Worm (Caenorhabditis elegans) whole organism, L4/young adult: ENCODE data around the gene srw-24.
"Not testable (repeated sequence)": the region's sequence is repeated elsewhere in the genome, so short reads cannot be mapped to it uniquely, and the experiment has no call there.

ENCODE experiments used
- W03F9.2 ChIP-seq: fragments of 150-350 bp; optimal IDR thresholded peaks from 2 replicates; lab custom pipeline; 2014; ENCODE audit warnings: missing biosample characterization, missing genetic modification characterization
- dao-5 ChIP-seq: sonication (generic microtip); optimal IDR thresholded peaks from 2 replicates; lab custom pipeline; 2016; ENCODE audit warnings: missing genotype, missing genetic modification characterization, moderate library complexity, missing compliant biosample characterization
- him-1 ChIP-seq: sonication (generic microtip); optimal IDR thresholded peaks from 2 replicates; lab custom pipeline; 2016; ENCODE audit warnings: missing genotype, missing genetic modification reagents, missing genetic modification characterization, missing compliant biosample characterization

The srw-24 gene

DNA sequence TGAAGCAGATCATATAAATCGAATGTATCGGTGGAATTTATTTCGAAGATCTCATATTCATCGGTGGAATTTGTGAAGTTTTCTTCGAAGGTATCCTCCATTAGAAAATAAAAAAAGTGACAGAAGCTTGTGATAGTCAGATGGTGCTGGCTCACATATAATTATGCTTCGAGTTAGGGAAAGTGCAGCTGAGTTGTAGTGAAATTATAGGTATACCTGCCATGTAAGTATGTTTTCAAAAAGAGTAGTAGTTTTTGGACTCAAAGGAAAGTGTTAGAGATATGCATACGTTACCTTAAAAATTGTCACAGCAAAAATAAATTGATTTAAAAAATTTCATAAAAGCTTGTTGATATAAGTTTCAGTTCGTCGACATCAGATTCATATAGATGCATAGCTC lies 16.4 kb downstream of the srw-24 start, which contains the start of gene srw-11:
srw-11 (minus strand) TSS at position 101 of the 400 bp plus-strand sequence.
- TF ChIP-seq him-1 = no peak
- TF ChIP-seq dao-5 = no peak
- TF ChIP-seq W03F9.2 (tag; lab: Kevin White, UChicago) = no peak

DNA sequence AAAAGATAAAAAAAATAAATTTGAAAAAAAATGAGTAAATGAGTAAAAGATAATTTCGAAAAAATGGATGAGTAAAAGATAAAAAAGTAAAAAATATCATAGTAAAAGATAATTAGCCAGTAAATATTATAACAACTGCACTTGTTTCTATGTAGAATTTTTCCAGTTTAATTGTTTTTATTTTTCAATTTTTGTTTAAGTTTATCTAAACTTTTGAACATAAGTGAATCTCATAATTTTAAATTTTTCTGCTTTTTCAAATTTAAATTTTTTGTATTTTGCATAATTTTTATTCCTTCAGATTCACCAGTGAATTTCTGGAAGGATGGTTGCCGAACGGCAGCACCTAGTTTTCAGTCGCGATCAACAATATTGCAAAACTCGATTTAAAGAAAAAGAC lies 17.5 kb downstream of the srw-24 start, which contains the start of gene chil-12:
chil-12 (plus strand) TSS at position 301 of the 400 bp plus-strand sequence.
- TF ChIP-seq him-1 (no peak), dao-5 (no peak), W03F9.2 (tag; lab: Kevin White, UChicago) (no peak)

DNA sequence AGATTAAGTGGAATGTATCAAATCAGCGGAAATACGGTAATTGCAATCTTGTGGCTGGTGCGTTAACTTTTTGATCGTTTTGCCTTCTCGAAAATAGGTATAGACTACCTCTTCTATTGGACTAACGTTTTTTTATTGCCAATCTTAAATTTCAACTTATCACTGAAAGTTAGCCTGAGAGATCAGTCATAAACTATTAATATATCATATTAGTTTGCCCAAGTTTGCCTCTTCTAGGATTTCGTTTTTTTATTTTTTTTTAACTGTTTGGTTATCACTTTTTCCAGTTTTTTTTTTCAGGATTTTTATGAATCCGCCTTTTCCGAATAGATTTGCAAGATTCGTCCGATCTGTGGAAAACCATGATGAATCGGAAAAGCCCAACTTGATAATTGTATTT lies 20.7 kb downstream of the srw-24 start, which contains the start of gene kin-30:
kin-30 (plus strand) TSS at position 301 of the 400 bp plus-strand sequence.
- TF ChIP-seq W03F9.2 (tag; lab: Kevin White, UChicago) (no peak), dao-5 (no peak), him-1 (no peak)

DNA sequence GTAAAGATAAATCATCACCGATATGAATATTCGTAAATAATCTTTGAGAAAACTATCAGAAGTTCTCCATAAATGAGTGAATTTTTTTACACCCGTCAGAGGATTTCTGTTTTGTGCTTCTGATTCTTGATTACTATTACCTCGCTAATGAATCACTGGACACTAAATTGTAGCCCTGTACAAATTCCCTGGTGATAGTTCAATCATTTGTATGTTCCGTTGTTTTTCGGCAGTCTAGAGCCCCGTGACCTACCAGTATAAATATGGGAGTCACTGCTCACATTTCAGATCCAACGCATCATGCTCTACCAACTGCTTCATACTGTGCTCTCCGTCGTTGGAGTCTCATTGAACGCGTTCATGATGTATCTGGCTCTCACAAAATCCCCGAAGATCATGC lies 26.5 kb downstream of the srw-24 start, which contains the start of gene srd-28:
srd-28 (plus strand) TSS at position 301 of the 400 bp plus-strand sequence.
- not testable (repeated sequence) for TF ChIP-seq dao-5; him-1; W03F9.2 (tag; lab: Kevin White, UChicago)

DNA sequence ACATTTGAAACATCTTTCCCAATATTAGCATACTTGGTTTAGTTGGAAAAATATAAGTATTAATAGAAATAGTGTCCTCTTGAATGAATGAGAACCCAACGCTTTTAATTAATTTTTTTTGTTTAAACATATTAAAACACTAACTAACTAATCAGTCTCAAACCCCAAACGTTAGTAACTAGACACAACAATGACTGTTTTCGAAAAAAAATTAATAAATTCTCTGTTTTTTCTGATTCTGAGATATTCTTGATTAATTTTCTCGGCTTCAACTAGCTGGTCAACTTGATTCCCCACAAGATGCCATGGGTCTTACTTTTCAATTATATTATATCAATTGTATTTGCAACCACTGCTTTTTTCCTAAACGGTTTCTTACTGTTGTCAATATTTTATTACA lies 28.3 kb downstream of the srw-24 start, which contains the start of gene srbc-76:
srbc-76 (plus strand) TSS at position 301 of the 400 bp plus-strand sequence.
- no peak for TF ChIP-seq W03F9.2 (tag; lab: Kevin White, UChicago)
- TF ChIP-seq dao-5 = no peak
- TF ChIP-seq him-1 = no peak

DNA sequence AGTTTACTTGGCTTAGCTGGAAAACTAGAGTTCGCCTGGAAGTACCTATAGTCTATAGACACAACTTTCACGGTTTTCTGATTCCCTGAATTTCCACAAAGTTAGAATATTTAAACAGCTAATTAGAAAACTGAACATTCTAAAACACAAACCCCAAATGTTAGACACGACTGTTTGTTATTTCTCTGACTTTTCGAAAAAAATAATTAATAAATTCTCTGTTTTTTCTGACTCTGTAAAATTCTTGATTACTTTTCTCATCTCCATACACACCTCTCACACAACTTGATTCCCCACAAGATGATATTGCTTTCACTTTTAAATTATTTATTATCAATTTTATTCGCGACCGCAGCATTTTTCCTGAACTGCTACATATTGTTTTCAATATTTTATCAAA lies 29.8 kb downstream of the srw-24 start, which contains the start of gene srbc-75:
srbc-75 (plus strand) TSS at position 301 of the 400 bp plus-strand sequence.
- TF ChIP-seq him-1 = no peak

DNA sequence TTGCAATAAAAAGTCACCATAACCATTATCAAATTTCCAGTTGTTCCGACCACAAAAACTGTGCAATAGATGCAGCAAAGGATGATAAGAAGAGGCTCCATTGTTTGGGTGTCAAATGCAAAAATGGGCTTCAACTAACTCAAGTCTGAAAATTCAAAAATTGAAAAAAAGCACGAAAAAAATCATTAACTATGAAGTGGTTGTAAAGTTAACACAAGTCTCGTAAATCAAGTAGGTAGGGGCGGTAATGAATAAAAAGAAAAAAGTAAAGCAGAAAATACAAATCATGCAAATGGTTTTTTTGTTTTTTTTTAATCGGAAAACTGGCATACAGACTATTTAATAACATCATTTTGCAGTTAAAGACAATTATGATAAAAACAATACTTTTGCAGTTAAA lies 32.9 kb downstream of the srw-24 start, which contains the start of gene srsx-39:
srsx-39 (minus strand) TSS at position 101 of the 400 bp plus-strand sequence.
- TF ChIP-seq dao-5; W03F9.2 (tag; lab: Kevin White, UChicago); him-1: not testable (repeated sequence)

DNA sequence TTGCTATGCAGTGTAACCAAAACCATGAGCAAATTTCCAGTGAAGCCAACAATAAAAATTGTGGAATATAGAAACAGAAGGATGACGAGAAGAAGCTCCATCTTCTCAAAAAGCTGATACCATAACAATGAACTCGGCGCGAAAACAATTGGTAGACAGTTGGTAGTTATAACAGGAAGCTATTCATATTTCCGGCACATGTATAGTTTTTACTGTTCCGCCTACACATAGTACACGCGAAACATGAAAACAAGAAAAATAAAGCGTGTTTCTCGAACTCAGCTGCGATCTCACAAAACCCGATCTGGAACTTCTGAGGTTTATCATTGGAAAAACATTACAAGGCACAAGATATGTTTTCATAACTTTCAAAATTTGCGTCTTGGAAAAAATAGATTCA lies 35.3 kb downstream of the srw-24 start, which contains the start of gene srsx-37:
srsx-37 (minus strand) TSS at position 101 of the 400 bp plus-strand sequence.
- no peak for TF ChIP-seq him-1
- TF ChIP-seq W03F9.2 (tag; lab: Kevin White, UChicago) = no peak
- TF ChIP-seq dao-5 = no peak

DNA sequence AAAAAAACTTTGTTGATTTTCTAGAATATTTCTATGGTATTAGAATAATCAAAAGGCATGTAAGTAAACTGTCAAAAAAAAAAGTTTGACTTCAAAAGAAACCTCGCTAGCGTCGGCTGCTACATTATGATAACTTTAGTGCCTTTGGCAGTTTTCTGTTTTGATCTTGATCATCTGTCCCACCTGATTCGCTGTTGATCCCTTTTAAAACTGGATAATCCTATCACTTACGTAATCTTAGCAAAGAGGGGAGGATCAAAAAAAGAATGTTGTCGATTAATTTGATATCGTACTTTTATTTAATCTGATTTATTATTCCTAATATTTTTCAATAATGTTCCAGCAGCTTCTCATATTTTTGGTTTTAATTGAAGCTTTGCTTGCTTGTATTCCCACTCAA lies 36.1 kb downstream of the srw-24 start, which contains the start of gene M01B2.8:
M01B2.8 (plus strand) TSS at position 301 of the 400 bp plus-strand sequence.
- no peak for TF ChIP-seq dao-5
- TF ChIP-seq W03F9.2 (tag; lab: Kevin White, UChicago) = no peak
- no peak for TF ChIP-seq him-1

DNA sequence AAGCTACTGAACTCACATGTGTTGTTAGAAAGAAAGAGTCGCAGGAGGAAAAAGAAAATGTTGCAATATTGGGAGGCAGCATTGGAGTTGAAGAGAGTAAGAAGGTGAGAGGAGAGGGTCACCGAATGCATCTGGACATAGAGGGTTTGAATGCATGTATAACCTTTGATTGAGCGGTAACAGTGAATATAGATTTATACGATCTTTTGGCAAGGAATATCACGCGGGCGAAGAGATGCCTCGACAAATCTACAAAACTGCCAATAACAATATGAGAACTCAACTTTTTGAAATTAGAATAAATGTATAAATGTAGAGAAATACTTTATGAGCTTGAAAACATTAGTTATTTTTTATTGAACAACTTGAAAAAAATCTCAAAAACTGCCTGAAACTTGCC lies 38.6 kb downstream of the srw-24 start, which contains the start of gene M01B2.10:
M01B2.10 (minus strand) TSS at position 101 of the 400 bp plus-strand sequence.
- TF ChIP-seq dao-5; W03F9.2 (tag; lab: Kevin White, UChicago); him-1: not testable (repeated sequence)

DNA sequence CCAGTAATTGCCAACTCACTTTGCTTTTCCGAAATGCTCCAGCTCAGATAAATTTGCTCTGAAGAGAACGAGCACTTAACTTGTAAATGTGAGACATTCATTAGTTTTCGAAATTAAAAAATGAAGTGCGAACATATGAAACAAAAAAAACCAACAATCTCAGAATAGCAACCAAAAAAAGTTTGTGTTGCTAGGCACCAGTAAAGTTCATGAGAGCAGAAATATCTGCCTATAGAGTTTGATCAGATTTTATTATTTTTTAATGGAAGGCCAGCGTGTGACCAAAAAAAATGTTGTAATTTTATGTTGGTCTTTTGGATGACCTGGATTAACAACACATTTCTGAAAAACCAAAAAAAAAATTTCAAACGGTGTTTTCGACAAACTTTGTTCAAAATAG lies 40.4 kb downstream of the srw-24 start, which contains the start of gene M01B2.12:
M01B2.12 (minus strand) TSS at position 101 of the 400 bp plus-strand sequence.
- TF ChIP-seq W03F9.2 (tag; lab: Kevin White, UChicago) (no peak), him-1 (no peak), dao-5 (no peak)

DNA sequence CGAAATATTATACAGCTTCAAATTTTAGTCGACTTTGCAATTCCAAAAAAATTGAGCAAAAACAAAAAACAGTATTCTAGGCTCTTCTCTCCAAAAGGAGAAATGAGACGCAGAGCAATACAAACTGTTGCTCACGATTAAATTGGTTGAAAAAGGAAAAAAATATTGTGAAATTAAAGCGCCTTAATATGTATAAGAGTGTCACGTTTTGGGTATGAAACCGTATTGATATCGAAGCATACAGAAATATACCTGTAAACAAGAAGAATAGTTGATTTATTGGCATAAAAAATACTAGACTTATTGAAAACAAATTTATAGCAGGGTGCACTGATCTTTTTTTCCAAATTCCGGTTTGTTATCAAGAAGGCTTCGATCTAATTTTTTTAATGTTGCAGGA lies 42.0 kb downstream of the srw-24 start, which contains the start of gene M01B2.13:
M01B2.13 (minus strand) TSS at position 101 of the 400 bp plus-strand sequence.
- TF ChIP-seq W03F9.2 (tag; lab: Kevin White, UChicago) (no peak), him-1 (no peak), dao-5 (no peak)

DNA sequence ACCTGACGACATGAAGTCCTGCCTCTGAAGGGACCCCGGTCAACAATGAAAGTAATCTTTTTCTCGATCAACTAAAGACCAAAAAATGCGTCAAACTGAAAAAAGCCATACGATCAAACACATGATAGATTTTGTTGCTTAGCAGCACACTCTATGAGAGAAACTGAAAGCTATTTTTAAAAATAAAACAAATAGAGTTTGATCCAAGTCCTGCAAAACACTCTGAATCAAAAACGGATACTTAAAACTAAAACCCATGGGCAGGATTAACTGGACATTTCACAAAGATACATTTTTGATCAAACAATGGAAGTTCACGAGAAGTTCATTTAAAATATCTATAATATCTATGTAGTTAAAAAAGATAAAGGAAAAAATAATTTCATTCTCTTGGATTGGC lies 43.6 kb downstream of the srw-24 start, which contains the start of gene T10H4.13:
T10H4.13 (minus strand) TSS at position 101 of the 400 bp plus-strand sequence.
- TF ChIP-seq him-1 (no peak), W03F9.2 (tag; lab: Kevin White, UChicago) (no peak), dao-5 (no peak)

DNA sequence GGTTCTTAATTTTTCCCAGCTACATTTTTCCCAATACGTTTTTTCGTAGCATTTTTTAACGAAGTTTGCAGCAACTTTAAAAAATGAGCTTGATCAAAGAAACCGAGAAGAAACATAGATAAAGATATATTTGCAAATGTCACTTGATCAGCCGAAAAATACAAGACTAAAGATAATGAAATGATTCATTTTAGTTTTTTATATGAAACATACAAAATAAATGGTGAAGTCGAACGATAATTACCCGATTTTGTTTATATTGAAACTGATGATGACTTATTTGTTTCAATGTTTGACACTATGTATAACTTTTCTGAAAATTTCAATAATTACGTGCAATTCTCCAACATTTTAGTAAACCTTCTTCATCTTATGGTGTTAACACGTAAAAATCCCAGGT lies 44.5 kb downstream of the srw-24 start, which contains the start of gene srw-22:
srw-22 (plus strand) TSS at position 301 of the 400 bp plus-strand sequence.
- TF ChIP-seq W03F9.2 (tag; lab: Kevin White, UChicago) (no peak), him-1 (no peak), dao-5 (no peak)

DNA sequence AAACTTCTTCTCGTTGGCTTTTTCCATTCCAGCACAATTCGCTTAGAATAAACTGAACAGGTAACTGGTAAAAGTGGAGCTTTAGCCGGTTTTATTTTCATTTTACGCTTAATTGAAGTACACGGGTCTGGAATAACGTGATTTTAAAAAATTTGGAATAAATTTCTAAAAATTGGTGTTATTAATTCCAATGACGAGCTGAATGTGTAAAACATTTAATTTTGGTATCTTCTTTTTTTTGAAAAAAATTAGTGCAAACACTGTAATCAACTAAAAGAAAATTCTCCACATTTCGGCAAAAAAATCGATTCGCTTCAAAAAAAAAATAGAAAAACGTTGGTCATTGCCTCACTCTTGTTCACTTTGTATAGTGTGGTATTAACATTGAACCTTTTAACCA lies 48.5 kb downstream of the srw-24 start, which contains the start of gene T10H4.4:
T10H4.4 (minus strand) TSS at position 101 of the 400 bp plus-strand sequence.
- TF ChIP-seq dao-5 (no peak), him-1 (no peak), W03F9.2 (tag; lab: Kevin White, UChicago) (no peak)
